Worm (Caenorhabditis elegans) whole organism, L3 larva: ENCODE measurements around the gene C49A9.10.
A peak's percentile ranks its signal among the peaks of the same experiment; 100 is the strongest.

Source experiments
- R02D3.7 ChIP-seq: fragments of 150-350 bp; optimal IDR thresholded peaks from 2 replicates; lab custom pipeline; 2014; ENCODE audit warnings: missing biosample characterization, missing genetic modification characterization
- aly-2 ChIP-seq: fragments of 150-350 bp; optimal IDR thresholded peaks from 2 replicates; lab custom pipeline; 2014; ENCODE audit warnings: missing biosample characterization, missing genetic modification characterization
- ama-1 ChIP-seq: fragments of 150-350 bp; optimal IDR thresholded peaks from 2 replicates; lab custom pipeline; 2018
- ceh-82 ChIP-seq: fragments of 150-350 bp; optimal IDR thresholded peaks from 2 replicates; lab custom pipeline; 2014; ENCODE audit warnings: missing biosample characterization, missing genetic modification characterization
- daf-12 ChIP-seq: fragments of 150-350 bp; optimal IDR thresholded peaks from 2 replicates; lab custom pipeline; 2014; ENCODE audit warnings: missing biosample characterization, missing genetic modification reagents, missing genetic modification characterization
- egl-27 ChIP-seq: sonication (generic microtip); optimal IDR thresholded peaks from 4 replicates; lab custom pipeline; 2017; ENCODE audit warnings: missing biosample characterization, missing genetic modification reagents, missing genetic modification characterization
- elt-1 ChIP-seq: fragments of 150-350 bp; optimal IDR thresholded peaks from 2 replicates; lab custom pipeline; 2014; ENCODE audit warnings: missing biosample characterization, missing genetic modification characterization
- elt-2 ChIP-seq: sonication (generic microtip); optimal IDR thresholded peaks from 2 replicates; lab custom pipeline; 2016; ENCODE audit warnings: missing genetic modification reagents, mild to moderate bottlenecking, missing genetic modification characterization, missing compliant biosample characterization
- fkh-10 ChIP-seq: sonication (generic microtip); optimal IDR thresholded peaks from 2 replicates; lab custom pipeline; 2017; ENCODE audit warnings: missing biosample characterization, missing genetic modification reagents, missing genetic modification characterization
- fkh-2 ChIP-seq: fragments of 150-350 bp; optimal IDR thresholded peaks from 2 replicates; lab custom pipeline; 2014; ENCODE audit warnings: missing biosample characterization, missing genetic modification reagents, missing genetic modification characterization
- jun-1 ChIP-seq: fragments of 150-350 bp; optimal IDR thresholded peaks from 2 replicates; lab custom pipeline; 2014; ENCODE audit warnings: missing biosample characterization, missing genetic modification reagents, missing genetic modification characterization
- lin-39 ChIP-seq: fragments of 150-350 bp; optimal IDR thresholded peaks from 2 replicates; lab custom pipeline; 2018; ENCODE audit warnings: missing biosample characterization, missing genetic modification reagents, missing genetic modification characterization
- mdl-1 ChIP-seq: fragments of 150-350 bp; optimal IDR thresholded peaks from 2 replicates; lab custom pipeline; 2014; ENCODE audit warnings: missing biosample characterization, missing genetic modification characterization
- nhr-23 ChIP-seq: fragments of 150-350 bp; optimal IDR thresholded peaks from 2 replicates; lab custom pipeline; 2014; ENCODE audit warnings: missing biosample characterization, missing genetic modification reagents, missing genetic modification characterization
- nhr-237 ChIP-seq: fragments of 150-350 bp; optimal IDR thresholded peaks from 2 replicates; lab custom pipeline; 2014; ENCODE audit warnings: missing biosample characterization, missing genetic modification characterization
- nhr-25 ChIP-seq: sonication (generic microtip); optimal IDR thresholded peaks from 2 replicates; lab custom pipeline; 2017; ENCODE audit warnings: missing biosample characterization, missing genetic modification characterization
- nhr-43 ChIP-seq: sonication (generic microtip); optimal IDR thresholded peaks from 2 replicates; lab custom pipeline; 2016; ENCODE audit warnings: mild to moderate bottlenecking, missing genetic modification characterization, missing compliant biosample characterization; ENCODE audit not compliant: poor library complexity, severe bottlenecking
- nhr-76 ChIP-seq: fragments of 150-350 bp; sonication (generic microtip); optimal IDR thresholded peaks from 5 replicates; lab custom pipeline; 2014; ENCODE audit warnings: missing biosample characterization, missing genetic modification characterization
- nhr-77 ChIP-seq: fragments of 150-350 bp; optimal IDR thresholded peaks from 2 replicates; lab custom pipeline; 2014; ENCODE audit warnings: missing biosample characterization, missing genetic modification characterization
- pha-4 ChIP-seq: fragments of 150-350 bp; optimal IDR thresholded peaks from 2 replicates; lab custom pipeline; 2014; ENCODE audit warnings: missing biosample characterization, missing genetic modification reagents, missing genetic modification characterization
- pqm-1 ChIP-seq: fragments of 150-350 bp; optimal IDR thresholded peaks from 2 replicates; lab custom pipeline; 2017; ENCODE audit warnings: missing biosample characterization, missing genetic modification characterization, inconsistent platforms
- snpc-4 ChIP-seq: fragments of 150-350 bp; optimal IDR thresholded peaks from 2 replicates; lab custom pipeline; 2014; ENCODE audit warnings: missing biosample characterization, missing genetic modification characterization
- unc-62 ChIP-seq: fragments of 150-350 bp; sonication (generic microtip); optimal IDR thresholded peaks from 4 replicates; lab custom pipeline; 2014; ENCODE audit warnings: missing biosample characterization, missing genetic modification reagents, missing genetic modification characterization
- ztf-11 ChIP-seq: fragments of 150-350 bp; optimal IDR thresholded peaks from 2 replicates; lab custom pipeline; 2014; ENCODE audit warnings: missing biosample characterization, missing genetic modification characterization

The C49A9.10 gene

DNA sequence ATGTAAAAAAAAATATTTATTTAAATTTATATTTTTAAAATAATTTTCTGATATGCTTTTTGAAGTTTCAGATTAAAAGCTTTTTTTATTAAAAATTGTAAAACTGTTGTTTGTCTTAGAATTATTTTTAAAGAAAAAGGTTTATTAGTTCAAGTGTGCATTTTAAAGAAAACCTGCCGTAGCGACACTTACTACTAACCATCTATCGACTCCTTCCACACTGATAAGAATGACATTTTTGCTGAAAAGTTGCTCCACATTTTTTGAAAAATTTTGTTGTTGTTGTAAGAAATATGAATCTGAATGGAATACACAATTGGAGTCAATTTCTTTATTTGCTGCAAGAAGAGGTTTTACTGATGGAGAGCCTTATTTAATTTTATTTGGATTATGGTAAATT, 21.8 kb upstream of the C49A9.10 start, which contains the start of gene C49A9.1:
Gene C49A9.1 (plus strand): TSS at position 217 of the 400 bp plus-strand sequence.
- TF ChIP-seq elt-2 (tag; lab: Kevin White, UChicago) (peak; percentile 41), nhr-43 (no peak)

ce11 chrIV:6225143-6225542, 19.0 kb upstream of the C49A9.10 start, which contains the start of gene C49A9.2:
C49A9.2 (plus strand) TSS chrIV:6225443.
- TF ChIP-seq ama-1, result no peak
- peak; percentile 16 for TF ChIP-seq elt-2 (tag; lab: Kevin White, UChicago)
- TF ChIP-seq elt-1 (tag; lab: Kevin White, UChicago), result no peak
- TF ChIP-seq snpc-4 (tag; lab: Kevin White, UChicago), result no peak

DNA sequence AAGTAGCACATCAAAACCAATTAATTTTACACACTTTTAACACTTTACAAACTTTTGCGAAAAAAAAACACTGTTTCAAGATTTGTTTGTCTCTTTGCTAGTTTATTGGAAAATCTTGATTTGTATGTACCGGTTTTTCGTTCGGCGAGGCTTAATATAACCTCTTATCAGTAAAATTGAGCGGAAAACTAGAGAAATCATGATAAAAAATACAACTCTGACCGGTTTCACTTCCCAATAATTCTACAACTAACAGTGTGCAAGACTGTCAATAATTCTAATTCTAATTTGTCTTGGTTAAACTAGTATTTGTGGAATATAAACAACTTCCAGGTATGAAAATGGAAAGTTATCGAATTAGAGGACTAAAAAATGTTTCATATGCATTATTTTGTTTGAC, 15.7 kb upstream of the C49A9.10 start, which contains the start of gene C49A9.3:
Gene C49A9.3 (plus strand): TSS at position 212 of the 400 bp plus-strand sequence.
- TF ChIP-seq ceh-82 (tag; lab: Kevin White, UChicago) (no peak), nhr-77 (tag; lab: Kevin White, UChicago) (no peak), elt-2 (tag; lab: Kevin White, UChicago) (peak; percentile 75), mdl-1 (tag; lab: Kevin White, UChicago) (no peak), pqm-1 (tag; lab: Kevin White, UChicago) (peak; percentile 44), pha-4 (tag; lab: Kevin White, UChicago) (peak; percentile 6)
- TF ChIP-seq, all 47 proteins: peak for 3

DNA sequence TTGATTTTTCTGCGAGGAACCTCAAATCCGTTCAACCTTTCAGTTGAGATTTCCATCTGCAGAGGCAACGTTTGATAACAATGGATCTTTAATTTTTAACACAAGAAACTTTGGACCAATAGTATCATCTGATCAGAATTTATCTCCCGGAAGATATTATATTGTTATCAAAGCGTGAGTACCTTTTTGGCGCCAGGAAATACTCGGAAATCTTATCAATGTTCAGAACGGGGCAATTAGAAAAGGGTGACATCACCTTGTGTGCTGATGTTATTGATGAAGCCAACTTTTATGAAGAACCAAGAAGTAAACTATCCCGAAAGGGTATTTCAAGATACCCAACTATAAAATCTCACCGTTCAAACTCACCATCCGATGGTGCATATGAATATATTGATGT, 14.0 kb upstream of the C49A9.10 start:
- peak; percentile 29 for TF ChIP-seq elt-2 (tag; lab: Kevin White, UChicago)

- TF ChIP-seq pqm-1 (tag; lab: Kevin White, UChicago) (peak; percentile 39), elt-2 (tag; lab: Kevin White, UChicago) (peak; percentile 73), unc-62 (GFP tag; lab: Kevin White, UChicago) (no peak)
Measured at ce11 chrIV:6219429-6219828, 13.3 kb upstream of the C49A9.10 start, which contains the start of gene C49A9.4. C49A9.4 (plus strand) TSS chrIV:6219693.

- TF ChIP-seq ztf-11 (tag; lab: Kevin White, UChicago) (no peak), egl-27 (tag; lab: Kevin White, UChicago) (no peak), ama-1 (no peak), lin-39 (tag; lab: Kevin White, UChicago) (no peak), elt-2 (tag; lab: Kevin White, UChicago) (no peak)
Measured at ce11 chrIV:6217503-6217902, 11.4 kb upstream of the C49A9.10 start.

DNA sequence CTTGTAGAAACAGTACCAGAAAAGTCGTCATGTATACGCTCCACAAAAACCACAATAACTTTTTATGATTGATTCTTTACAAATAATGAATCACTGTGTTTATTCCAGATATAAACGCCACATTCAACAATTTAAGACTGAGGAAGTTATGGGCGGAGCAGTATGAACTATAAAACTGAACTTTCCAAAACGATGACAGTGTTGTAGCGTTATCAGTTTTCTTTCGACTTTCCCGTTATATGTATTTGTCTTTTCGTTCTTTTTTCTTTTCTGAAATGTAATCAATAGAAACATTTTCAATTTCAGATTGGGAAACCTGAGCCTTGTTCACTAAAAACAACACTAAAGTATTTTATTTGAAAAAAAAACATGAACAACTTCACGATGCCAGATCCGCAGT, 10.9 kb upstream of the C49A9.10 start, which contains the start of gene C49A9.9:
Gene C49A9.9 (plus strand): TSS at position 307 of the 400 bp plus-strand sequence.
- no peak for TF ChIP-seq nhr-237 (tag; lab: Kevin White, UChicago)
- peak; percentile 58 for TF ChIP-seq pqm-1 (tag; lab: Kevin White, UChicago)
- TF ChIP-seq R02D3.7, result no peak
- TF ChIP-seq jun-1 (tag; lab: Kevin White, UChicago), result no peak
- peak; percentile 45 for TF ChIP-seq pha-4 (tag; lab: Kevin White, UChicago)
- peak; percentile 56 for TF ChIP-seq elt-2 (tag; lab: Kevin White, UChicago)
- no peak for TF ChIP-seq daf-12

DNA sequence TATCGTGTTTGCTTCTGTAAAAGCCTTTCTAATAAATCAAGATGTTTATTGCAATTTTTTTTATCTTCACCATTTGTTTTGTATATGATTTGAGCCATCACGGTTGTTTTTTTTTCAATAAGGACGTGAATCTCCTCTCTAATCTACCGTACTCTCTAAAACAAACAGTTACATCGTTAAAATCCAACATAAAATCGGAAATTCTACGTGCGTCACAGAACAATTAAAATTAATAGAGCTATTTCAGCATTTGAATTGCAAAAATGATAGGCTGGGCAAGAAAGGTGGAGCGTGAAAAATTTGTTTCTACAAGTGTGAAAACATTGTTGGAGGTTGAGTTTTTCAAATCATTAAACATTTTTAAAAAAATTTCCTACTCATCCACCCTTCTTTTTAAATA, 7.3 kb upstream of the C49A9.10 start, which contains the start of gene C49A9.5:
Gene C49A9.5 (plus strand): TSS at position 271 of the 400 bp plus-strand sequence.
- no peak for TF ChIP-seq pqm-1 (tag; lab: Kevin White, UChicago)
- TF ChIP-seq elt-2 (tag; lab: Kevin White, UChicago), result peak; percentile 37
- no peak for TF ChIP-seq nhr-23 (tag; lab: Kevin White, UChicago)
- no peak for TF ChIP-seq nhr-25 (tag; lab: Kevin White, UChicago)
- no peak for TF ChIP-seq aly-2 (tag; lab: Kevin White, UChicago)
- no peak for TF ChIP-seq fkh-2 (tag; lab: Kevin White, UChicago)
- TF ChIP-seq fkh-10 (GFP tag; lab: Kevin White, UChicago), result no peak

ce11 chrIV:6210574-6210973, 4.4 kb upstream of the C49A9.10 start, which contains the start of the genes ugt-24 and C49A9.6:
ugt-24 (minus strand) TSS chrIV:6210720.
C49A9.6 (plus strand) TSS chrIV:6210936.
- peak; percentile 66 for TF ChIP-seq pha-4 (tag; lab: Kevin White, UChicago)
- TF ChIP-seq pqm-1 (tag; lab: Kevin White, UChicago), result peak; percentile 59
- TF ChIP-seq nhr-76 (tag; lab: Kevin White, UChicago), result no peak
- no peak for TF ChIP-seq nhr-43
- no peak for TF ChIP-seq nhr-23 (tag; lab: Kevin White, UChicago)
- peak; percentile 71 for TF ChIP-seq elt-2 (tag; lab: Kevin White, UChicago)
